Worm (Caenorhabditis elegans) whole organism, late embryonic: ENCODE results near the gene bre-3.

ENCODE experiments used
- fkh-10 ChIP-seq: fragments of 150-350 bp; optimal IDR thresholded peaks from 2 replicates; lab custom pipeline; 2014; ENCODE audit warnings: missing biosample characterization, missing genetic modification reagents, missing genetic modification characterization
- nfya-1 ChIP-seq: sonication (generic microtip); optimal IDR thresholded peaks from 2 replicates; lab custom pipeline; 2017; ENCODE audit warnings: missing genetic modification characterization, mild to moderate bottlenecking, missing compliant biosample characterization, antibody characterized with exemption, moderate library complexity

DNA sequence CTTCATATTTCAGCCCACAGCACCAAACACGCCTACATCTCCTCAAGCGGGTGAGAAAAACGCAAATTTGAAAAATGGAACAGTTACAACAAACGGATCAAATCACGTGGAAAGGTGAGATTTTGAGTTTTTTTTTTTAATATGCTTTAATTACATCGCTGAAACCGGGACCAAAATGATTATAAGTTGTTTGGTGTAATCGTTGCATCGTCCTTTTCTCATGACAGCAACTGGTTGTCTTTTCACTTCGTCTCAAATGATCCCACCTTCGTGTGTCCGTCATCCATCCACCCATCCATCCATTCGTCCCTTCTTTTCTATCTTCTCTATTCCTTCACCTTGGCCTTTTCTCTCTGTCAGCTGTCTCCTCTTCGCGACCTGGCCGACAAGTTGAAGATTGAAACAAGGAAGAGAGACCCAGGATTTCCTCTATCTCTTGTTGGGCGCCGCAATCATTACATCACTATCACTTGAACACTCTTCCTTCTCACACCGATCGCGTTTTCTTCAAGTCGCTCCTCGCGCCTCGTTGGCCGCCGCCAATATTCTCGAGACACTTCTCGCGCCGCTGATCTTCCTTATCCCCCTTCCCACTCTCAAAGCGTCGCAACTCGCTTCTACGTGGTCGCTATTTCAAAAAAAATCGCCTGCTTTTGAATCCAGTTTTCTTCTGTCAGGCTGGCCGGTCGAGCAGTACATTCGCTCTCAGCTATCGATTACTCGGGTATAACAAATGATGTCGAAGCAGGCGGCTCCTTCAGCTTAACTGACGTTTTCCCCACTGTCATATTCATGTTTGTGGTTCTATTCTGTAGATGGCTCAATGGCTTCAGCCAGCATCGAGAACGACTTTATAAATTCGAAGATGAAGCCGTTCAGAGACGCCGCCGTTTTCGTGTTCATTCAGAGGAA lies 27.8 kb downstream of the bre-3 start:
- TF ChIP-seq fkh-10 (GFP tag; lab: Kevin White, UChicago), result no peak
- TF ChIP-seq nfya-1 (tag; lab: Kevin White, UChicago), result peak; percentile 44
